Worm (Caenorhabditis elegans) whole organism, young adult: ENCODE data around the gene F11E6.11.

Experiments
- B0035.1 ChIP-seq: sonication (generic microtip); optimal IDR thresholded peaks from 2 replicates; lab custom pipeline; 2016; ENCODE audit warnings: missing genetic modification characterization, mild to moderate bottlenecking, missing compliant biosample characterization, missing genotype, missing genetic modification reagents
- C06A6.2 ChIP-seq: fragments of 200-800 bp; sonication (Bioruptor generic); conservative IDR thresholded peaks from 2 replicates; pipeline ENCODE4 v1.3.6; 2022; ENCODE audit warnings: missing genetic modification characterization, missing compliant biosample characterization
- C17E4.6 ChIP-seq: fragments of 200-800 bp; sonication (Bioruptor generic); IDR thresholded peaks from 2 replicates; pipeline ENCODE4 v1.3.6; 2022; ENCODE audit warnings: missing genetic modification reagents, missing genetic modification characterization, missing compliant biosample characterization
- D2030.7 ChIP-seq: fragments of 200-800 bp; sonication (Bioruptor generic); IDR thresholded peaks from 2 replicates; pipeline ENCODE4 v1.3.6; 2022; ENCODE audit warnings: missing genetic modification reagents, missing genetic modification characterization, missing compliant biosample characterization
- F57A8.1 ChIP-seq: fragments of 200-800 bp; sonication (Bioruptor generic); optimal IDR thresholded peaks from 2 replicates; lab custom pipeline; 2018; ENCODE audit warnings: mild to moderate bottlenecking, missing genetic modification characterization, moderate library complexity, missing compliant biosample characterization
- Y53F4B.3 ChIP-seq: fragments of 200-800 bp; sonication (Bioruptor generic); IDR thresholded peaks from 2 replicates; pipeline ENCODE4 v1.3.6; 2022; ENCODE audit warnings: missing genetic modification reagents, missing genetic modification characterization, missing compliant biosample characterization
- Y56A3A.18 ChIP-seq: fragments of 200-800 bp; sonication (Bioruptor generic); IDR thresholded peaks from 2 replicates; pipeline ENCODE4 v1.3.6; 2022; ENCODE audit warnings: missing genetic modification reagents, missing genetic modification characterization, missing compliant biosample characterization
- Y79H2A.3 ChIP-seq: fragments of 200-800 bp; sonication (Bioruptor generic); conservative IDR thresholded peaks from 2 replicates; pipeline ENCODE4 v1.3.6; 2022; ENCODE audit warnings: missing genetic modification reagents, missing genetic modification characterization, missing compliant biosample characterization
- Y95B8A.8 ChIP-seq: fragments of 200-800 bp; sonication (Bioruptor generic); IDR thresholded peaks from 2 replicates; pipeline ENCODE4 v1.3.6; 2022; ENCODE audit warnings: missing genetic modification reagents, missing genetic modification characterization, missing compliant biosample characterization
- ama-1 ChIP-seq, 3 experiments: fragments of 150-350 bp in 1 of 3; sonication (generic microtip) in 2 of 3; optimal IDR thresholded peaks; 2 replicates each; lab custom pipeline; 2014 to 2018; ENCODE audit warnings: missing biosample characterization in 2 of 3, missing genetic modification characterization in 2 of 3, missing genetic modification reagents in 2 of 3
- aptf-2 ChIP-seq: fragments of 200-800 bp; sonication (Bioruptor generic); conservative IDR thresholded peaks from 2 replicates; pipeline ENCODE4 v1.3.6; 2022; ENCODE audit warnings: missing genetic modification reagents, missing genetic modification characterization, missing compliant biosample characterization
- attf-5 ChIP-seq: fragments of 200-800 bp; sonication (Bioruptor generic); optimal IDR thresholded peaks from 2 replicates; lab custom pipeline; 2018; ENCODE audit warnings: mild to moderate bottlenecking, missing genetic modification characterization, missing compliant biosample characterization
- attf-6 ChIP-seq: fragments of 200-800 bp; sonication (Bioruptor generic); IDR thresholded peaks from 2 replicates; pipeline ENCODE4 v1.3.6; 2022; ENCODE audit warnings: missing genetic modification reagents, missing genetic modification characterization, missing compliant biosample characterization
- bed-1 ChIP-seq: fragments of 200-800 bp; sonication (Bioruptor generic); IDR thresholded peaks from 2 replicates; pipeline ENCODE4 v1.3.6; 2022; ENCODE audit warnings: missing genetic modification reagents, missing genetic modification characterization, missing compliant biosample characterization
- bed-2 ChIP-seq: fragments of 200-800 bp; sonication (Bioruptor generic); IDR thresholded peaks from 2 replicates; pipeline ENCODE4 v1.3.6; 2022; ENCODE audit warnings: missing genetic modification reagents, missing genetic modification characterization, missing compliant biosample characterization
- ccch-3 ChIP-seq: fragments of 200-800 bp; sonication (Bioruptor generic); optimal IDR thresholded peaks from 2 replicates; lab custom pipeline; 2018; ENCODE audit warnings: mild to moderate bottlenecking, missing genetic modification characterization, missing compliant biosample characterization
- ceh-27 ChIP-seq: fragments of 200-800 bp; sonication (Bioruptor generic); optimal IDR thresholded peaks from 2 replicates; lab custom pipeline; 2018; ENCODE audit warnings: mild to moderate bottlenecking, missing genetic modification characterization, moderate library complexity, missing compliant biosample characterization
- ceh-58 ChIP-seq: fragments of 200-800 bp; sonication (Bioruptor generic); IDR thresholded peaks from 2 replicates; pipeline ENCODE4 v1.3.6; 2022; ENCODE audit warnings: missing genetic modification characterization, missing compliant biosample characterization
- efl-1 ChIP-seq: fragments of 150-350 bp; optimal IDR thresholded peaks from 2 replicates; lab custom pipeline; 2014; ENCODE audit warnings: missing biosample characterization, missing genetic modification reagents, missing genetic modification characterization
- egrh-3 ChIP-seq: fragments of 200-800 bp; sonication (Bioruptor generic); IDR thresholded peaks from 2 replicates; pipeline ENCODE4 v1.3.6; 2022; ENCODE audit warnings: missing genetic modification reagents, missing genetic modification characterization, missing compliant biosample characterization
- ekl-4 ChIP-seq: fragments of 200-800 bp; sonication (Bioruptor generic); IDR thresholded peaks from 2 replicates; pipeline ENCODE4 v1.3.6; 2022; ENCODE audit warnings: missing genetic modification reagents, missing genetic modification characterization, missing compliant biosample characterization
- ets-4 ChIP-seq: fragments of 200-800 bp; sonication (Bioruptor generic); optimal IDR thresholded peaks from 2 replicates; lab custom pipeline; 2018; ENCODE audit warnings: mild to moderate bottlenecking, missing genetic modification characterization, missing compliant biosample characterization
- fkh-3 ChIP-seq: sonication (generic microtip); optimal IDR thresholded peaks from 2 replicates; lab custom pipeline; 2016; ENCODE audit warnings: mild to moderate bottlenecking, missing genetic modification characterization, missing compliant biosample characterization
- hlh-12 ChIP-seq: sonication (generic microtip); optimal IDR thresholded peaks from 2 replicates; lab custom pipeline; 2016; ENCODE audit warnings: missing genetic modification characterization, missing compliant biosample characterization
- hsf-1 ChIP-seq: fragments of 200-800 bp; sonication (Bioruptor generic); IDR thresholded peaks from 2 replicates; pipeline ENCODE4 v1.3.6; 2022; ENCODE audit warnings: missing genetic modification reagents, missing genetic modification characterization, missing compliant biosample characterization
- lag-1 ChIP-seq: fragments of 200-800 bp; sonication (Bioruptor generic); IDR thresholded peaks from 2 replicates; pipeline ENCODE4 v1.3.6; 2022; ENCODE audit warnings: missing genetic modification reagents, missing genetic modification characterization, missing compliant biosample characterization
- lin-26 ChIP-seq: fragments of 200-800 bp; sonication (Bioruptor generic); IDR thresholded peaks from 2 replicates; pipeline ENCODE4 v1.3.6; 2022; ENCODE audit warnings: missing genetic modification reagents, missing genetic modification characterization, missing compliant biosample characterization
- lin-40 ChIP-seq: sonication (generic microtip); optimal IDR thresholded peaks from 2 replicates; lab custom pipeline; 2016; ENCODE audit warnings: missing genetic modification characterization, mild to moderate bottlenecking, missing compliant biosample characterization, missing genotype, missing genetic modification reagents
- lir-1 ChIP-seq: fragments of 200-800 bp; sonication (Bioruptor generic); conservative IDR thresholded peaks from 2 replicates; pipeline ENCODE4 v1.3.6; 2022; ENCODE audit warnings: missing genetic modification reagents, missing genetic modification characterization, missing compliant biosample characterization
- lsl-1 ChIP-seq: fragments of 200-800 bp; sonication (Bioruptor generic); optimal IDR thresholded peaks from 2 replicates; lab custom pipeline; 2018; ENCODE audit warnings: mild to moderate bottlenecking, missing genetic modification characterization, moderate library complexity, missing compliant biosample characterization
- madf-3 ChIP-seq: fragments of 200-800 bp; sonication (Bioruptor generic); IDR thresholded peaks from 2 replicates; pipeline ENCODE4 v1.3.6; 2022; ENCODE audit warnings: missing genetic modification reagents, missing genetic modification characterization, missing compliant biosample characterization
- madf-6 ChIP-seq: fragments of 200-800 bp; sonication (Bioruptor generic); IDR thresholded peaks from 2 replicates; pipeline ENCODE4 v1.3.6; 2022; ENCODE audit warnings: missing genetic modification reagents, missing genetic modification characterization, missing compliant biosample characterization
- madf-8 ChIP-seq: fragments of 200-800 bp; sonication (Bioruptor generic); conservative IDR thresholded peaks from 2 replicates; pipeline ENCODE4 v1.3.6; 2022; ENCODE audit warnings: missing genetic modification reagents, missing genetic modification characterization, missing compliant biosample characterization
- mxl-1 ChIP-seq: sonication (generic microtip); optimal IDR thresholded peaks from 2 replicates; lab custom pipeline; 2016; ENCODE audit warnings: missing genetic modification characterization, missing compliant biosample characterization
- nfyb-1 ChIP-seq: fragments of 200-800 bp; sonication (Bioruptor generic); IDR thresholded peaks from 2 replicates; pipeline ENCODE4 v1.3.6; 2022; ENCODE audit warnings: missing genetic modification reagents, missing genetic modification characterization, missing compliant biosample characterization
- nhr-179 ChIP-seq: sonication (generic microtip); optimal IDR thresholded peaks from 2 replicates; lab custom pipeline; 2016; ENCODE audit warnings: mild to moderate bottlenecking, missing genetic modification characterization, missing compliant biosample characterization
- nhr-80 ChIP-seq: sonication (generic microtip); optimal IDR thresholded peaks from 2 replicates; lab custom pipeline; 2016; ENCODE audit warnings: missing genetic modification characterization, missing compliant biosample characterization
- pbrm-1 ChIP-seq: fragments of 200-800 bp; sonication (Bioruptor generic); IDR thresholded peaks from 2 replicates; pipeline ENCODE4 v1.3.6; 2022; ENCODE audit warnings: missing genetic modification reagents, missing genetic modification characterization, missing compliant biosample characterization
- pha-4 ChIP-seq: fragments of 150-350 bp; sonication (generic microtip); optimal IDR thresholded peaks from 2 replicates; lab custom pipeline; 2014; ENCODE audit warnings: missing biosample characterization, missing genetic modification reagents, missing genetic modification characterization
- sea-2 ChIP-seq: fragments of 200-800 bp; sonication (Bioruptor generic); IDR thresholded peaks from 2 replicates; pipeline ENCODE4 v1.3.6; 2022; ENCODE audit warnings: missing genetic modification characterization, missing compliant biosample characterization
- unc-130 ChIP-seq: sonication (generic microtip); optimal IDR thresholded peaks from 2 replicates; lab custom pipeline; 2016; ENCODE audit warnings: missing genetic modification reagents, missing genetic modification characterization, missing compliant biosample characterization
- zim-3 ChIP-seq: sonication (generic microtip); optimal IDR thresholded peaks from 2 replicates; lab custom pipeline; 2017; ENCODE audit warnings: mild to moderate bottlenecking, missing genetic modification characterization, moderate library complexity, missing compliant biosample characterization
- ztf-25 ChIP-seq: fragments of 200-800 bp; sonication (Bioruptor generic); IDR thresholded peaks from 2 replicates; pipeline ENCODE4 v1.3.6; 2022; ENCODE audit warnings: missing genetic modification reagents, missing genetic modification characterization, missing compliant biosample characterization
- ztf-26 ChIP-seq: sonication (generic microtip); optimal IDR thresholded peaks from 2 replicates; lab custom pipeline; 2017; ENCODE audit warnings: missing genetic modification characterization, missing compliant biosample characterization
- ztf-28 ChIP-seq: fragments of 200-800 bp; sonication (Bioruptor generic); IDR thresholded peaks from 2 replicates; pipeline ENCODE4 v1.3.6; 2022; ENCODE audit warnings: missing genetic modification reagents, missing genetic modification characterization, missing compliant biosample characterization

The F11E6.11 gene

DNA sequence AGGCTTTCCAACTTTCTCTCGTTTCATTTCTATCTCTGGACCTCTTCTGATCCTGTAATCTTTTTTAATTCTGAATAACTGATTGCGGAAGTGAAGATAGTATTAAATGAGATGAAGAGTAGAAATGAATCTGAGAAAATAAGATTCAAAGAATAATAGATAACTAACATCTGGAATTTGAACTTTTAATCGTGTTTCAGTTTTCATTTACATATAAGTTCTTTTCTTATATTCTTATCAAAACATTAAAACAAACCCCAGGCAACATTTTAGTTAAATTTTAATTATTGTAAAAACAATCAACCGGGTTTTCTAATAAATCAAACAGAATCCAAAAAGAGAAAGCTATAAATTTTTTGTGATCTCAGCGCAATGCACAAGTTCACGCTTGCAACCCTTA is 10.6 kb downstream of the F11E6.11 start:
- TF ChIP-seq zim-3 (tag; lab: Kevin White, UChicago) (no peak), lin-26 (GFP tag; lab: Robert Waterston, UW) (no peak), ccch-3 (GFP tag; lab: Kevin White, UChicago) (no peak), unc-130 (no peak), bed-1 (no peak), mxl-1 (no peak), efl-1 (no peak), C06A6.2 (GFP tag; lab: Robert Waterston, UW) (no peak), C17E4.6 (GFP tag; lab: Robert Waterston, UW) (no peak), nhr-179 (tag; lab: Kevin White, UChicago) (no peak), pha-4 (tag; lab: Kevin White, UChicago) (no peak), attf-5 (GFP tag; lab: Kevin White, UChicago) (no peak), bed-2 (GFP tag; lab: Robert Waterston, UW) (no peak), Y53F4B.3 (GFP tag; lab: Robert Waterston, UW) (no peak), ztf-26 (tag; lab: Kevin White, UChicago) (no peak), ama-1 (optimal IDR thresholded peaks at IDR 0.05; lab: Kevin White, UChicago) (no peak), ama-1 (GFP tag; optimal IDR thresholded peaks at IDR 0.05; lab: Kevin White, UChicago) (no peak), fkh-3 (tag; lab: Kevin White, UChicago) (no peak), hsf-1 (GFP tag; lab: Robert Waterston, UW) (no peak)

ce11 chrIV:17453996-17454395 is 11.4 kb downstream of the F11E6.11 start:
- TF ChIP-seq lsl-1 (no peak), lag-1 (GFP tag; lab: Robert Waterston, UW) (no peak), ama-1 (optimal IDR thresholded peaks at IDR 0.05; lab: Kevin White, UChicago) (no peak), ama-1 (GFP tag; optimal IDR thresholded peaks at IDR 0.05; lab: Kevin White, UChicago) (no peak), egrh-3 (no peak), Y79H2A.3 (no peak), fkh-3 (tag; lab: Kevin White, UChicago) (no peak), hlh-12 (no peak), C17E4.6 (GFP tag; lab: Robert Waterston, UW) (no peak), madf-8 (GFP tag; lab: Robert Waterston, UW) (no peak), madf-3 (no peak), efl-1 (no peak), ets-4 (GFP tag; lab: Kevin White, UChicago) (no peak), B0035.1 (tag; lab: Kevin White, UChicago) (no peak), attf-5 (GFP tag; lab: Kevin White, UChicago) (no peak), Y56A3A.18 (GFP tag; lab: Robert Waterston, UW) (no peak), ztf-25 (GFP tag; lab: Robert Waterston, UW) (no peak), aptf-2 (GFP tag; lab: Robert Waterston, UW) (no peak), D2030.7 (GFP tag; lab: Robert Waterston, UW) (no peak), Y95B8A.8 (GFP tag; lab: Robert Waterston, UW) (no peak), attf-6 (GFP tag; lab: Robert Waterston, UW) (no peak)

- no peak for TF ChIP-seq F57A8.1 (GFP tag; lab: Kevin White, UChicago)
- no peak for TF ChIP-seq ama-1 (optimal IDR thresholded peaks at IDR 0.05; lab: Kevin White, UChicago)
- no peak for TF ChIP-seq ama-1 (GFP tag; optimal IDR thresholded peaks at IDR 0.05; lab: Kevin White, UChicago)
- no peak for TF ChIP-seq sea-2 (GFP tag; lab: Robert Waterston, UW)
- peak; percentile 50; the same call in 1 of the 2 replicates for TF ChIP-seq aptf-2 (GFP tag; lab: Robert Waterston, UW)
- TF ChIP-seq madf-6 (GFP tag; lab: Robert Waterston, UW), result peak; percentile 92
- no peak for TF ChIP-seq Y56A3A.18 (GFP tag; lab: Robert Waterston, UW)
- TF ChIP-seq mxl-1, result no peak
- 0 out of 2 replicates have a peak, but pooled peaks have one; percentile 13 for TF ChIP-seq lir-1
- no peak for TF ChIP-seq lin-40
- TF ChIP-seq pbrm-1 (GFP tag; lab: Robert Waterston, UW), result peak; percentile 75
- no peak for TF ChIP-seq ceh-27 (GFP tag; lab: Kevin White, UChicago)
- TF ChIP-seq B0035.1 (tag; lab: Kevin White, UChicago), result no peak
- TF ChIP-seq ceh-58 (GFP tag; lab: Robert Waterston, UW), result no peak
- TF ChIP-seq nfyb-1, result no peak
- no peak for TF ChIP-seq ztf-28 (GFP tag; lab: Robert Waterston, UW)
- TF ChIP-seq madf-3, result peak; percentile 87
- TF ChIP-seq nhr-179 (tag; lab: Kevin White, UChicago), result no peak
- TF ChIP-seq C17E4.6 (GFP tag; lab: Robert Waterston, UW), result peak; percentile 66; the same call in 1 of the 2 replicates
- TF ChIP-seq ekl-4 (GFP tag; lab: Robert Waterston, UW), result peak; percentile 74
- peak; percentile 86 for TF ChIP-seq madf-8 (GFP tag; lab: Robert Waterston, UW)
- TF ChIP-seq nhr-80 (tag; lab: Kevin White, UChicago), result peak; percentile 1
- TF ChIP-seq hsf-1 (GFP tag; lab: Robert Waterston, UW), result peak; percentile 76
Observed at ce11 chrIV:17461222-17461707, 18.6 kb downstream of the F11E6.11 start, which contains the start of gene rif-1.1. rif-1.1 (minus strand) TSS chrIV:17461272.
